Comparison of ENCODE assay signal across 2 worm cellular contexts in the genomic region with DNA sequence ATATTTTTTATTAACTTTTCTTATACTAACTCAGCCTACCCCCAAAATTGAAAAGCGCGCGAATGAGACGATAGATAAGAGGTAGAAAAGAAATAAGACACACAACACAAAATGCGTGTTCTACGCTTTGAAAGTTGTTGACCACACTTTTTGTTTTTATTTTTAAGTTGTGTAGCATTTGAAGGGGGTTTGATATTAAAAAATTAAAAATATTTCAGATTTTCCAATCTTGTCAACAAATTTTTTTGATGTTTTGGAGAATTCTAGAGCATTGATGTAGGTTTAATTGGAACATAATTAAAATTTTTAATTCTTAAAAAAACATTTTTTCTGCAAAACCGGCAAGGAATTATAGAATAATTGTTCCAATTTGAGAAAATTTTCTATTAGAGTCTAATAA.
TF ChIP-seq lines count a peak whose summit lies in the region.

TSS of gene cyp-34A6 (minus strand) at position 101 of the 400 bp plus-strand sequence.

TF ChIP-seq in whole organism, L3 larva, 47 proteins besides CTCF, POLR2A, EP300 and RAD21:
- TF ChIP-seq pha-4 (tag; optimal IDR thresholded peaks at IDR 0.05; lab: Kevin White, UChicago), result peak; percentile 17
- no peak for TF ChIP-seq nhr-76 (tag; optimal IDR thresholded peaks at IDR 0.05; lab: Kevin White, UChicago)

TF ChIP-seq in whole organism, L4 larva, 104 proteins besides CTCF, POLR2A, EP300 and RAD21:
- TF ChIP-seq Y105C5A.15 (GFP tag; IDR thresholded peaks at IDR 0.05; lab: Robert Waterston, UW), result no peak
- TF ChIP-seq Y5F2A.4 (GFP tag; optimal IDR thresholded peaks at IDR 0.05; lab: Kevin White, UChicago), result no peak
- no peak for TF ChIP-seq F44E2.7 (GFP tag; IDR thresholded peaks at IDR 0.05; lab: Robert Waterston, UW)
- no peak for TF ChIP-seq R02D3.7 (tag; optimal IDR thresholded peaks at IDR 0.05; lab: Kevin White, UChicago)
- TF ChIP-seq daf-16 (GFP tag; optimal IDR thresholded peaks at IDR 0.05; lab: Kevin White, UChicago), result no peak
- peak; percentile 49 for TF ChIP-seq daf-16 (tag; optimal IDR thresholded peaks at IDR 0.05; lab: Kevin White, UChicago)
- no peak for TF ChIP-seq ama-1 (optimal IDR thresholded peaks at IDR 0.05; lab: Kevin White, UChicago)
- no peak for TF ChIP-seq attf-4 (tag; optimal IDR thresholded peaks at IDR 0.05; lab: Kevin White, UChicago)
- TF ChIP-seq dmd-6 (GFP tag; IDR thresholded peaks at IDR 0.05; lab: Robert Waterston, UW), result no peak
- TF ChIP-seq ceh-82 (tag; optimal IDR thresholded peaks at IDR 0.05; lab: Kevin White, UChicago), result no peak
TF ChIP-seq in whole organism, L4 larva: peak in this region for 1.

Comparison
In these comparisons a context has a peak if more than half of its experiments do, and no peak if none do; other contexts are left out.
1. Of the 28 proteins assayed by ChIP-seq in both whole organism, L4 larva and whole organism, L3 larva: peak only in whole organism, L4 larva: none; only in whole organism, L3 larva: pha-4; in both: none; in neither: 27.